Fruit fly (Drosophila melanogaster): ENCODE data around the gene mew.

mew gene

dm6 chrX:13214056-13214455 is 44.2 kb downstream of the mew start (continued):
- TF ChIP-seq NfI (GFP tag; optimal IDR thresholded peaks at IDR 0.05) = peak; percentile 50
- TF ChIP-seq Ravus (GFP tag; IDR thresholded peaks at IDR 0.05) = no peak; the same call in 1 of the 2 replicates
- TF ChIP-seq CG4707 (GFP tag; optimal IDR thresholded peaks at IDR 0.05) = no peak
- TF ChIP-seq Lpt (GFP tag; optimal IDR thresholded peaks at IDR 0.05) = no peak
- TF ChIP-seq ftz-f1 (GFP tag; optimal IDR thresholded peaks at IDR 0.05) = no peak
- peak; percentile 13 for TF ChIP-seq CG16815 (GFP tag; optimal IDR thresholded peaks at IDR 0.05)
- TF ChIP-seq lov (optimal IDR thresholded peaks at IDR 0.05) = no peak
- TF ChIP-seq lov (GFP tag; IDR thresholded peaks at IDR 0.05) = peak; percentile 73; the same call in 1 of the 3 replicates
- TF ChIP-seq CG9817 (tag; optimal IDR thresholded peaks at IDR 0.05) = peak; percentile 32
- TF ChIP-seq CG5180 (GFP tag; optimal IDR thresholded peaks at IDR 0.05) = peak; percentile 100
- TF ChIP-seq CG18764 (GFP tag; optimal IDR thresholded peaks at IDR 0.05) = peak; percentile 48
- no peak for TF ChIP-seq CG3726 (GFP tag; IDR thresholded peaks at IDR 0.05)
- TF ChIP-seq vvl (GFP tag; IDR thresholded peaks at IDR 0.05) = peak; percentile 76
- peak; percentile 32 for TF ChIP-seq CG18599 (GFP tag; optimal IDR thresholded peaks at IDR 0.05)
- TF ChIP-seq dan (GFP tag; IDR thresholded peaks at IDR 0.05) = no peak
- TF ChIP-seq dpn (GFP tag; optimal IDR thresholded peaks at IDR 0.05) = peak; percentile 67 to 73
- peak; percentile 51 for TF ChIP-seq CG8290 (GFP tag; optimal IDR thresholded peaks at IDR 0.05)
- peak in 1 of 2 experiments; percentile 68 for TF ChIP-seq CG8290 (tag; optimal IDR thresholded peaks at IDR 0.05)
- TF ChIP-seq CG10147 (GFP tag; optimal IDR thresholded peaks at IDR 0.05) = peak; percentile 26
- no peak for TF ChIP-seq klu (GFP tag; IDR thresholded peaks at IDR 0.05)
- TF ChIP-seq ERR (GFP tag; optimal IDR thresholded peaks at IDR 0.05) = peak; percentile 54
- peak; percentile 50 for TF ChIP-seq pho (GFP tag; optimal IDR thresholded peaks at IDR 0.05)
- peak; percentile 19 for TF ChIP-seq CG8359 (GFP tag; optimal IDR thresholded peaks at IDR 0.05; ENCODE audit: borderline replicate concordance)
- no peak for TF ChIP-seq CG4404 (GFP tag; IDR thresholded peaks at IDR 0.05)
- TF ChIP-seq HHEX (GFP tag; optimal IDR thresholded peaks at IDR 0.05) = peak; percentile 48
- TF ChIP-seq bbx (GFP tag; IDR thresholded peaks at IDR 0.05; ENCODE audit: partially characterized antibody) = 0 out of 2 replicates have a peak, but pooled peaks have one; percentile 22
- no peak for TF ChIP-seq run (tag; optimal IDR thresholded peaks at IDR 0.05)
- TF ChIP-seq Bteb2 (GFP tag; optimal IDR thresholded peaks at IDR 0.05) = peak; percentile 36
- no peak for TF ChIP-seq CG15479 (GFP tag; optimal IDR thresholded peaks at IDR 0.05)
- no peak for TF ChIP-seq CG6683 (GFP tag; optimal IDR thresholded peaks at IDR 0.05)
- peak; percentile 74 for TF ChIP-seq CG17359 (tag; optimal IDR thresholded peaks at IDR 0.05)
- no peak for TF ChIP-seq Fer2 (tag; optimal IDR thresholded peaks at IDR 0.05)
- no peak for TF ChIP-seq prd (optimal IDR thresholded peaks at IDR 0.05)
- TF ChIP-seq prd (GFP tag; IDR thresholded peaks at IDR 0.05) = peak; percentile 78
- peak; percentile 49 for TF ChIP-seq CG10462 (GFP tag; optimal IDR thresholded peaks at IDR 0.05)
- peak; percentile 60 for TF ChIP-seq tgo (GFP tag; IDR thresholded peaks at IDR 0.05)
- TF ChIP-seq CG12299 (tag; optimal IDR thresholded peaks at IDR 0.05) = peak; percentile 4
- peak; percentile 67 for TF ChIP-seq shn (GFP tag; optimal IDR thresholded peaks at IDR 0.05)
- TF ChIP-seq Aef1 (GFP tag; IDR thresholded peaks at IDR 0.05) = peak; percentile 55
- TF ChIP-seq Pdp1 (GFP tag; optimal IDR thresholded peaks at IDR 0.05) = peak; percentile 67 to 69
- peak; percentile 61 for TF ChIP-seq ind (GFP tag; optimal IDR thresholded peaks at IDR 0.05)
- peak; percentile 63 for TF ChIP-seq Meics (GFP tag; optimal IDR thresholded peaks at IDR 0.05)
- no peak for TF ChIP-seq D (optimal IDR thresholded peaks at IDR 0.05)
- TF ChIP-seq D (GFP tag; optimal IDR thresholded peaks at IDR 0.05) = peak; percentile 38
- TF ChIP-seq Fer1 (GFP tag; optimal IDR thresholded peaks at IDR 0.05) = peak; percentile 58
- TF ChIP-seq C15 (GFP tag; IDR thresholded peaks at IDR 0.05) = no peak
- TF ChIP-seq CG10431 (GFP tag; optimal IDR thresholded peaks at IDR 0.05) = no peak
- no peak for TF ChIP-seq usp (GFP tag; optimal IDR thresholded peaks at IDR 0.05)
- peak; percentile 26; the same call in 1 of the 2 replicates for TF ChIP-seq peb (GFP tag; IDR thresholded peaks at IDR 0.05)
- no peak for TF ChIP-seq lbe (GFP tag; optimal IDR thresholded peaks at IDR 0.05)
- peak; percentile 63 for TF ChIP-seq CG12744 (GFP tag; optimal IDR thresholded peaks at IDR 0.05)
- peak; percentile 26; the same call in 1 of the 2 replicates for TF ChIP-seq al (GFP tag; IDR thresholded peaks at IDR 0.05)
